Fruit fly (Drosophila melanogaster) whole organism, embryonic: ENCODE data around the gene CG11178.
A peak's percentile ranks its signal among the peaks of the same experiment; 100 is the strongest.

Source experiments
- Aef1 ChIP-seq: fragments of 200-800 bp; sonication (Bioruptor generic); IDR thresholded peaks from 3 replicates; pipeline ENCODE4 v1.3.6; 2022; ENCODE audit warnings: missing biosample characterization, missing genetic modification characterization
- BEAF-32 ChIP-seq: fragments of 200-800 bp; sonication (Bioruptor generic); optimal IDR thresholded peaks from 3 replicates; lab custom pipeline; 2017; ENCODE audit warnings: missing biosample characterization, missing genetic modification characterization, mild to moderate bottlenecking, moderate library complexity, missing genetic modification reagents
- Blimp-1 ChIP-seq: fragments of 200-800 bp; sonication (Bioruptor generic); optimal IDR thresholded peaks from 3 replicates; lab custom pipeline; 2018; ENCODE audit warnings: missing biosample characterization, missing genetic modification characterization, mild to moderate bottlenecking, moderate library complexity, missing genetic modification reagents
- CG10431 ChIP-seq: fragments of 200-800 bp; sonication (Bioruptor generic); optimal IDR thresholded peaks from 3 replicates; lab custom pipeline; 2018; ENCODE audit warnings: missing biosample characterization, mild to moderate bottlenecking, missing genetic modification characterization
- CG10462 ChIP-seq: fragments of 200-800 bp; sonication (Bioruptor generic); optimal IDR thresholded peaks from 2 replicates; lab custom pipeline; 2016; ENCODE audit warnings: missing biosample characterization, missing genetic modification characterization
- CG10654 ChIP-seq: fragments of 200-800 bp; sonication (Bioruptor generic); optimal IDR thresholded peaks from 2 replicates; lab custom pipeline; 2016; ENCODE audit warnings: missing biosample characterization, missing genetic modification characterization
- CG11560 ChIP-seq: fragments of 200-800 bp; sonication (Bioruptor generic); IDR thresholded peaks from 3 replicates; pipeline ENCODE4 v1.3.6; 2022; ENCODE audit warnings: missing biosample characterization, missing genetic modification characterization
- CG12942 ChIP-seq: fragments of 200-800 bp; sonication (Bioruptor generic); optimal IDR thresholded peaks from 3 replicates; lab custom pipeline; 2016; ENCODE audit warnings: missing biosample characterization, missing genetic modification characterization
- CG13287 ChIP-seq: fragments of 200-800 bp; sonication (Bioruptor generic); IDR thresholded peaks from 2 replicates; pipeline ENCODE4 v1.3.6; 2022; ENCODE audit warnings: missing biosample characterization, missing genetic modification characterization; ENCODE audit not compliant: partially characterized antibody
- CG1603 ChIP-seq: fragments of 200-800 bp; sonication (Bioruptor generic); optimal IDR thresholded peaks from 2 replicates; lab custom pipeline; 2019; ENCODE audit warnings: missing biosample characterization, mild to moderate bottlenecking, missing genetic modification characterization, moderate library complexity
- CG16815 ChIP-seq: fragments of 200-800 bp; sonication (Bioruptor generic); optimal IDR thresholded peaks from 3 replicates; lab custom pipeline; 2017; ENCODE audit warnings: missing biosample characterization, mild to moderate bottlenecking, missing genetic modification characterization
- CG17359 ChIP-seq: fragments of 200-800 bp; sonication (Bioruptor generic); optimal IDR thresholded peaks from 3 replicates; lab custom pipeline; 2018; ENCODE audit warnings: missing biosample characterization, mild to moderate bottlenecking, missing genetic modification characterization, moderate library complexity
- CG17612 ChIP-seq: fragments of 200-800 bp; sonication (Bioruptor generic); IDR thresholded peaks from 2 replicates; pipeline ENCODE4 v1.3.6; 2022; ENCODE audit warnings: missing biosample characterization, missing genetic modification characterization
- CG1832 ChIP-seq: fragments of 200-800 bp; sonication (Bioruptor generic); optimal IDR thresholded peaks from 2 replicates; lab custom pipeline; 2017; ENCODE audit warnings: missing biosample characterization, mild to moderate bottlenecking, missing genetic modification characterization, inconsistent platforms
- CG2116 ChIP-seq: fragments of 200-800 bp; sonication (Bioruptor generic); optimal IDR thresholded peaks from 3 replicates; lab custom pipeline; 2018; ENCODE audit warnings: missing biosample characterization, mild to moderate bottlenecking, missing genetic modification characterization
- CG2712 ChIP-seq: fragments of 200-800 bp; optimal IDR thresholded peaks from 3 replicates; lab custom pipeline; 2019; ENCODE audit warnings: missing biosample characterization, mild to moderate bottlenecking, missing genetic modification characterization, moderate library complexity
- CG4424 ChIP-seq: fragments of 200-800 bp; sonication (Bioruptor generic); optimal IDR thresholded peaks from 3 replicates; lab custom pipeline; 2016; ENCODE audit warnings: missing biosample characterization, missing genetic modification characterization
- CG6175 ChIP-seq: fragments of 200-800 bp; sonication (Bioruptor generic); IDR thresholded peaks from 3 replicates; pipeline ENCODE4 v1.3.6; 2022; ENCODE audit warnings: missing biosample characterization, missing genetic modification characterization
- CG7357 ChIP-seq: fragments of 200-800 bp; sonication (Bioruptor generic); IDR thresholded peaks from 3 replicates; pipeline ENCODE4 v1.3.6; 2022; ENCODE audit warnings: missing biosample characterization, missing genetic modification characterization
- CG8281 ChIP-seq: fragments of 200-800 bp; sonication (Bioruptor generic); optimal IDR thresholded peaks from 2 replicates; lab custom pipeline; 2018; ENCODE audit warnings: missing biosample characterization, mild to moderate bottlenecking, missing genetic modification characterization, moderate library complexity
- CG8290 ChIP-seq, 3 experiments: fragments of 200-800 bp; sonication (Bioruptor generic); optimal IDR thresholded peaks; 2 replicates each; lab custom pipeline; 2016 to 2019; ENCODE audit warnings: missing biosample characterization in 3 of 3, missing genetic modification characterization in 3 of 3, mild to moderate bottlenecking in 2 of 3, moderate library complexity in 1 of 3
- Dad ChIP-seq: fragments of 200-800 bp; sonication (Bioruptor generic); optimal IDR thresholded peaks from 3 replicates; lab custom pipeline; 2016; ENCODE audit warnings: missing biosample characterization, missing genetic modification characterization
- Doc2 ChIP-seq: fragments of 200-800 bp; sonication (Bioruptor generic); IDR thresholded peaks from 2 replicates; pipeline ENCODE4 v1.3.6; 2022; ENCODE audit warnings: missing biosample characterization, missing genetic modification characterization
- HLHmδ ChIP-seq: fragments of 200-800 bp; sonication (Bioruptor generic); optimal IDR thresholded peaks from 2 replicates; lab custom pipeline; 2018; ENCODE audit warnings: missing biosample characterization, mild to moderate bottlenecking, missing genetic modification characterization, moderate library complexity
- HmgD ChIP-seq: fragments of 200-800 bp; sonication (Bioruptor generic); optimal IDR thresholded peaks from 3 replicates; lab custom pipeline; 2016; ENCODE audit warnings: missing biosample characterization, missing genetic modification characterization
- NK7.1 ChIP-seq: fragments of 200-800 bp; sonication (Bioruptor generic); optimal IDR thresholded peaks from 3 replicates; lab custom pipeline; 2016; ENCODE audit warnings: missing biosample characterization, missing genetic modification characterization
- Poxn ChIP-seq: fragments of 200-800 bp; sonication (Bioruptor generic); IDR thresholded peaks from 2 replicates; pipeline ENCODE4 v1.3.6; 2022; ENCODE audit warnings: missing biosample characterization, missing genetic modification characterization
- Sox100B ChIP-seq: fragments of 200-800 bp; sonication (Bioruptor generic); optimal IDR thresholded peaks from 3 replicates; lab custom pipeline; 2018; ENCODE audit warnings: missing biosample characterization, mild to moderate bottlenecking, missing genetic modification characterization
- Spps ChIP-seq: fragments of 200-800 bp; sonication (Bioruptor generic); optimal IDR thresholded peaks from 2 replicates; lab custom pipeline; 2018; ENCODE audit warnings: missing biosample characterization, mild to moderate bottlenecking, missing genetic modification characterization
- ato ChIP-seq: fragments of 200-800 bp; sonication (Bioruptor generic); IDR thresholded peaks from 2 replicates; pipeline ENCODE4 v1.3.6; 2022; ENCODE audit warnings: missing biosample characterization, missing genetic modification characterization; ENCODE audit not compliant: partially characterized antibody
- chif ChIP-seq, 2 experiments: fragments of 200-800 bp; sonication (Bioruptor generic); optimal IDR thresholded peaks; 3 replicates each; lab custom pipeline; 2016; ENCODE audit warnings: missing biosample characterization in 2 of 2, missing genetic modification characterization in 2 of 2
- chinmo ChIP-seq: fragments of 200-800 bp; sonication (Bioruptor generic); IDR thresholded peaks from 4 replicates; pipeline ENCODE4 v1.3.6; 2022; ENCODE audit warnings: missing biosample characterization, missing genetic modification characterization; ENCODE audit not compliant: partially characterized antibody
- crc ChIP-seq: fragments of 200-800 bp; sonication (Bioruptor generic); optimal IDR thresholded peaks from 2 replicates; lab custom pipeline; 2016; ENCODE audit warnings: missing biosample characterization, missing genetic modification characterization
- crol ChIP-seq: fragments of 200-800 bp; sonication (Bioruptor generic); IDR thresholded peaks from 2 replicates; pipeline ENCODE4 v1.3.6; 2022; ENCODE audit warnings: missing biosample characterization, missing genetic modification characterization
- fd3F ChIP-seq: fragments of 200-800 bp; sonication (Bioruptor generic); optimal IDR thresholded peaks from 2 replicates; lab custom pipeline; 2018; ENCODE audit warnings: missing biosample characterization, mild to moderate bottlenecking, missing genetic modification characterization, moderate library complexity
- ken ChIP-seq: fragments of 200-800 bp; sonication (Bioruptor generic); IDR thresholded peaks from 3 replicates; pipeline ENCODE4 v1.3.6; 2022; ENCODE audit warnings: missing biosample characterization, missing genetic modification characterization
- nerfin-1 ChIP-seq: fragments of 200-800 bp; sonication (Bioruptor generic); optimal IDR thresholded peaks from 3 replicates; lab custom pipeline; 2019; ENCODE audit warnings: missing biosample characterization, mild to moderate bottlenecking, missing genetic modification characterization, moderate library complexity
- oc ChIP-seq: fragments of 200-800 bp; sonication (Bioruptor generic); optimal IDR thresholded peaks from 2 replicates; lab custom pipeline; 2018; ENCODE audit warnings: missing biosample characterization, mild to moderate bottlenecking, missing genetic modification characterization, moderate library complexity
- org-1 ChIP-seq: fragments of 200-800 bp; sonication (Bioruptor generic); optimal IDR thresholded peaks from 2 replicates; lab custom pipeline; 2017; ENCODE audit warnings: missing biosample characterization, missing genetic modification characterization
- p53 ChIP-seq: fragments of 200-800 bp; sonication (Bioruptor generic); optimal IDR thresholded peaks from 2 replicates; lab custom pipeline; 2016; ENCODE audit warnings: missing biosample characterization, missing genetic modification characterization
- prd ChIP-seq, 3 experiments: fragments of >200 bp in 2 of 3; fragments of 200-800 bp in 1 of 3; sonication (Bioruptor generic) in 1 of 3; optimal IDR thresholded peaks in 2 of 3; IDR thresholded peaks in 1 of 3; 2 replicates in 2 of 3; 3 replicates in 1 of 3; pipeline versions ENCODE4 v1.3.6 to Lab custom; 2017 to 2022; ENCODE audit warnings: missing biosample characterization in 1 of 3, missing genetic modification characterization in 1 of 3
- so ChIP-seq: fragments of 200-800 bp; sonication (Bioruptor generic); IDR thresholded peaks from 3 replicates; pipeline ENCODE4 v1.3.6; 2022; ENCODE audit warnings: missing biosample characterization, missing genetic modification characterization
- sob ChIP-seq: fragments of 200-800 bp; sonication (Bioruptor generic); IDR thresholded peaks from 2 replicates; pipeline ENCODE4 v1.3.6; 2022; ENCODE audit warnings: missing biosample characterization, missing genetic modification characterization
- tgo ChIP-seq: fragments of 200-800 bp; sonication (Bioruptor generic); IDR thresholded peaks from 3 replicates; pipeline ENCODE4 v1.3.6; 2022; ENCODE audit warnings: missing biosample characterization, missing genetic modification characterization
- tll ChIP-seq, 2 experiments: fragments of 200-800 bp in 1 of 2; fragments of >200 bp in 1 of 2; sonication (Bioruptor generic) in 1 of 2; optimal IDR thresholded peaks; 2 replicates each; lab custom pipeline; 2017 to 2019; ENCODE audit warnings: missing biosample characterization in 2 of 2, missing genetic modification characterization in 2 of 2, mild to moderate bottlenecking in 1 of 2, moderate library complexity in 1 of 2
- trh ChIP-seq: fragments of 200-800 bp; sonication (Bioruptor generic); optimal IDR thresholded peaks from 2 replicates; lab custom pipeline; 2016; ENCODE audit warnings: missing biosample characterization, missing genetic modification characterization
- wek ChIP-seq: fragments of 200-800 bp; sonication (Bioruptor generic); optimal IDR thresholded peaks from 3 replicates; lab custom pipeline; 2018; ENCODE audit warnings: missing biosample characterization, mild to moderate bottlenecking, missing genetic modification characterization, moderate library complexity

CG11178 gene

DNA sequence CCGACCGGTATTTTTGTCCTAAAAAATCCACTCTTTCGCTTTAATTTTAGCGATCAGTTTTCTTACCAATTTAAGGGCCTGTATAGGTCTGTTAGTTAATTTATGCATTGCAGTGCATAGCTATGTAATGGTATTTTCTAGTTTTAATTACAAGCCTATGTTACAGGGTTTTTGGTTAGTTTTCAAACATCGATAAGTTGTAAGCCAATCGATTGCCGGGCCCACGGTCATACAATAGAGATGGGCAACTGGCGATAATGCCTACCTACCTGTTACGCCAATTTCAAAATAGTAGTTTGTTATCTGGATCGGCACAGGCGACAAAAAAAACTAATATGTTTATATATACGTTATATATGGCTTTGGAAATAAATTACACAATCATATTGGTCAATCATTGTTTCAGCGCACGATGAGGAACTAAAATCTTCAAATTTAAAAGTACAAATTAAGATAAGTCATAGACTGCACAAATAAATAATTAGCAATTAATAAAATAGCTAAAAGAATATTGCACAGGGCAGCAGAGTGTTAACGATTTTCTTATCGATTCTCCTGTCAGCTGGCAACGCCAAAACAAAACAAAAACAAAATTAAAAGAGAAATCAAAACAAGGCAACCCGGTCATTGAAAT, 11.1 kb downstream of the CG11178 start, which contains the start of the genes tth and Tango2 (continued):
- TF ChIP-seq CG8281 (no peak), nerfin-1 (tag; lab: Kevin White, UChicago) (peak; percentile 68), CG13287 (GFP tag; lab: Robert Waterston, UW) (peak; percentile 59), ato (no peak), CG16815 (GFP tag; lab: Kevin White, UChicago) (peak; percentile 59), tgo (GFP tag; lab: Robert Waterston, UW) (peak; percentile 65; the same call in 2 of the 3 replicates), Sox100B (GFP tag; lab: Kevin White, UChicago) (no peak), Dad (GFP tag; lab: Kevin White, UChicago) (peak; percentile 18), CG10431 (GFP tag; lab: Kevin White, UChicago) (no peak), HLHmδ (GFP tag; lab: Kevin White, UChicago) (no peak), CG11560 (tag; lab: Robert Waterston, UW) (0 out of 3 replicates have a peak, but pooled peaks have one; percentile 41), CG10462 (GFP tag; lab: Kevin White, UChicago) (peak; percentile 58), CG2712 (tag; lab: Kevin White, UChicago) (peak; percentile 70), org-1 (GFP tag; lab: Kevin White, UChicago) (peak; percentile 59), wek (GFP tag; lab: Kevin White, UChicago) (no peak), CG17612 (GFP tag; lab: Robert Waterston, UW) (peak; percentile 37; the same call in 1 of the 2 replicates), CG2116 (GFP tag; lab: Kevin White, UChicago) (peak; percentile 63), CG17359 (peak; percentile 61), NK7.1 (GFP tag; lab: Kevin White, UChicago) (no peak), Aef1 (GFP tag; lab: Robert Waterston, UW) (peak; percentile 51; the same call in 1 of the 3 replicates), fd3F (GFP tag; lab: Kevin White, UChicago) (peak; percentile 64), CG12942 (GFP tag; lab: Kevin White, UChicago) (peak; percentile 41), chinmo (GFP tag; lab: Robert Waterston, UW) (no peak), CG10654 (GFP tag; lab: Kevin White, UChicago) (peak; percentile 63), CG4424 (peak; percentile 47), tll (GFP tag; optimal IDR thresholded peaks at IDR 0.05; lab: Kevin White, UChicago) (peak in 1 of 2 experiments; percentile 16), sob (GFP tag; lab: Robert Waterston, UW) (peak; percentile 75), oc (tag; lab: Kevin White, UChicago) (no peak), Poxn (peak; percentile 60), Doc2 (GFP tag; lab: Robert Waterston, UW) (0 out of 2 replicates have a peak, but pooled peaks have one; percentile 33), BEAF-32 (peak; percentile 80), CG7357 (GFP tag; lab: Robert Waterston, UW) (peak; percentile 59; the same call in 2 of the 3 replicates), Spps (tag; lab: Kevin White, UChicago) (no peak), CG6175 (GFP tag; lab: Robert Waterston, UW) (peak; percentile 42; the same call in 1 of the 3 replicates), chif (GFP tag; optimal IDR thresholded peaks at IDR 0.05; lab: Kevin White, UChicago) (peak in 1 of 2 experiments; percentile 65), prd (optimal IDR thresholded peaks at IDR 0.05; lab: Kevin White, UChicago) (no peak), prd (GFP tag; IDR thresholded peaks at IDR 0.05; lab: Robert Waterston, UW) (peak; percentile 71), CG1603 (tag; lab: Kevin White, UChicago) (peak; percentile 41), so (peak; percentile 47; the same call in 1 of the 3 replicates), CG8290 (GFP tag; optimal IDR thresholded peaks at IDR 0.05; lab: Kevin White, UChicago) (peak; percentile 5), CG8290 (tag; optimal IDR thresholded peaks at IDR 0.05; lab: Kevin White, UChicago) (no peak), trh (GFP tag; lab: Kevin White, UChicago) (peak; percentile 44), Blimp-1 (no peak), HmgD (GFP tag; lab: Kevin White, UChicago) (no peak), crc (GFP tag; lab: Kevin White, UChicago) (peak; percentile 43), p53 (GFP tag; lab: Kevin White, UChicago) (no peak), crol (GFP tag; lab: Robert Waterston, UW) (no peak), ken (peak; percentile 72; the same call in 2 of the 3 replicates), CG1832 (GFP tag; lab: Kevin White, UChicago) (no peak)
